Fruit fly (Drosophila melanogaster): Measurements from ENCODE around the gene CG31174.

- TF ChIP-seq CG8478 (optimal IDR thresholded peaks at IDR 0.05), result no peak
- TF ChIP-seq CTCF (optimal IDR thresholded peaks at IDR 0.05), result no peak
Observed at dm6 chr3R:21829487-21829957, 39.8 kb downstream of the CG31174 start.
